Fruit fly (Drosophila melanogaster): Measurements from ENCODE around the gene CG17292.

CG17292 gene

dm6 chr2L:8326414-8327271 is 43.6 kb upstream of the CG17292 start:
- TF ChIP-seq psq (GFP tag; optimal IDR thresholded peaks at IDR 0.05) (peak; percentile 50), foxo (GFP tag; optimal IDR thresholded peaks at IDR 0.05) (peak in 1 of 2 experiments; percentile 55), Sp1 (GFP tag; optimal IDR thresholded peaks at IDR 0.05) (peak; percentile 71), usp (GFP tag; optimal IDR thresholded peaks at IDR 0.05) (no peak), h (GFP tag; optimal IDR thresholded peaks at IDR 0.05) (peak; percentile 7), brk (GFP tag; optimal IDR thresholded peaks at IDR 0.05) (no peak), Mio (GFP tag; optimal IDR thresholded peaks at IDR 0.05) (no peak), br (GFP tag; optimal IDR thresholded peaks at IDR 0.05) (peak; percentile 14), Vsx2 (GFP tag; optimal IDR thresholded peaks at IDR 0.05; ENCODE audit: partially characterized antibody) (no peak), rgr (GFP tag; optimal IDR thresholded peaks at IDR 0.05) (peak; percentile 47), ey (GFP tag; optimal IDR thresholded peaks at IDR 0.05) (no peak), sv (GFP tag; optimal IDR thresholded peaks at IDR 0.05) (no peak), OdsH (GFP tag; optimal IDR thresholded peaks at IDR 0.05) (peak; percentile 46), woc (GFP tag; optimal IDR thresholded peaks at IDR 0.05) (no peak), pan (optimal IDR thresholded peaks at IDR 0.05) (no peak), Myc (optimal IDR thresholded peaks at IDR 0.05) (peak; percentile 58), CrebA (GFP tag; optimal IDR thresholded peaks at IDR 0.05; ENCODE audit: borderline replicate concordance) (peak; percentile 39), Hnf4 (GFP tag; optimal IDR thresholded peaks at IDR 0.05) (no peak), fru (GFP tag; optimal IDR thresholded peaks at IDR 0.05) (peak; percentile 19), HLH106 (tag; optimal IDR thresholded peaks at IDR 0.05) (peak; percentile 42), dsf (GFP tag; optimal IDR thresholded peaks at IDR 0.05; ENCODE audit: borderline replicate concordance) (no peak)

- TF ChIP-seq GATAd (GFP tag; optimal IDR thresholded peaks at IDR 0.05), result no peak
- TF ChIP-seq psq (GFP tag; optimal IDR thresholded peaks at IDR 0.05), result no peak
- no peak for TF ChIP-seq dsf (GFP tag; optimal IDR thresholded peaks at IDR 0.05; ENCODE audit: borderline replicate concordance)
Observed at dm6 chr2L:8327272-8327555, 43.0 kb upstream of the CG17292 start, which contains the start of gene CG14275. Gene CG14275, plus strand, starts transcription at chr2L:8327456.

dm6 chr2L:8327783-8328327 is 42.4 kb upstream of the CG17292 start:
- TF ChIP-seq brk (GFP tag; optimal IDR thresholded peaks at IDR 0.05), result no peak

dm6 chr2L:8328526-8329097 is 41.6 kb upstream of the CG17292 start:
- no peak for TF ChIP-seq Rel (GFP tag; optimal IDR thresholded peaks at IDR 0.05)
- TF ChIP-seq Rel (tag; optimal IDR thresholded peaks at IDR 0.05), result no peak
- TF ChIP-seq Sp1 (GFP tag; optimal IDR thresholded peaks at IDR 0.05), result no peak
- no peak for TF ChIP-seq tai (GFP tag; optimal IDR thresholded peaks at IDR 0.05)
- TF ChIP-seq pan (optimal IDR thresholded peaks at IDR 0.05), result no peak
- TF ChIP-seq Myc (optimal IDR thresholded peaks at IDR 0.05), result no peak
- no peak for TF ChIP-seq Hnf4 (GFP tag; optimal IDR thresholded peaks at IDR 0.05)
- no peak for TF ChIP-seq Jra (GFP tag; optimal IDR thresholded peaks at IDR 0.05)
- no peak for TF ChIP-seq Dif (GFP tag; optimal IDR thresholded peaks at IDR 0.05; ENCODE audit: partially characterized antibody)
- no peak for TF ChIP-seq Hr83 (GFP tag; optimal IDR thresholded peaks at IDR 0.05; ENCODE audit: poor library complexity, severe bottlenecking)
- TF ChIP-seq dmrt93B (GFP tag; optimal IDR thresholded peaks at IDR 0.05), result no peak
- TF ChIP-seq dl (GFP tag; optimal IDR thresholded peaks at IDR 0.05; ENCODE audit: insufficient read depth in 1 of 2, partially characterized antibody in 2 of 2), result no peak

dm6 chr2L:8333185-8333584 is 37.1 kb upstream of the CG17292 start:
- no peak for TF ChIP-seq h (GFP tag; optimal IDR thresholded peaks at IDR 0.05)
- no peak for TF ChIP-seq GATAd (GFP tag; optimal IDR thresholded peaks at IDR 0.05)
- no peak for TF ChIP-seq ey (GFP tag; optimal IDR thresholded peaks at IDR 0.05)
- TF ChIP-seq Myc (optimal IDR thresholded peaks at IDR 0.05), result no peak
- TF ChIP-seq Hr78 (GFP tag; optimal IDR thresholded peaks at IDR 0.05), result no peak
- no peak for TF ChIP-seq lola (GFP tag; optimal IDR thresholded peaks at IDR 0.05)
- no peak for TF ChIP-seq Rel (GFP tag; optimal IDR thresholded peaks at IDR 0.05)
- TF ChIP-seq Rel (tag; optimal IDR thresholded peaks at IDR 0.05), result no peak
- TF ChIP-seq dsf (GFP tag; optimal IDR thresholded peaks at IDR 0.05; ENCODE audit: borderline replicate concordance), result no peak
- TF ChIP-seq tai (GFP tag; optimal IDR thresholded peaks at IDR 0.05), result no peak
- TF ChIP-seq sv (GFP tag; optimal IDR thresholded peaks at IDR 0.05), result no peak
- no peak for TF ChIP-seq CG9705 (GFP tag; optimal IDR thresholded peaks at IDR 0.05)
- no peak for TF ChIP-seq OdsH (GFP tag; optimal IDR thresholded peaks at IDR 0.05)
- TF ChIP-seq usp (GFP tag; optimal IDR thresholded peaks at IDR 0.05), result no peak
- no peak for TF ChIP-seq Abd-B (GFP tag; optimal IDR thresholded peaks at IDR 0.05)
